Worm (Caenorhabditis elegans): ENCODE data around the gene rop-1.

ce11 chrV:10225610-10226009, 29.2 kb downstream of the rop-1 start, which contains the start of gene daf-36:
- TF ChIP-seq nhr-237 (tag; optimal IDR thresholded peaks at IDR 0.05), result no peak
- TF ChIP-seq unc-62 (GFP tag; optimal IDR thresholded peaks at IDR 0.05), result no peak
- TF ChIP-seq ceh-16 (tag; optimal IDR thresholded peaks at IDR 0.05), result no peak
- no peak for TF ChIP-seq C34F6.9 (tag; optimal IDR thresholded peaks at IDR 0.05)
- TF ChIP-seq lin-13 (GFP tag; optimal IDR thresholded peaks at IDR 0.05), result no peak
- no peak for TF ChIP-seq nhr-12 (tag; optimal IDR thresholded peaks at IDR 0.05)
- no peak for TF ChIP-seq nhr-21 (tag; optimal IDR thresholded peaks at IDR 0.05)
- TF ChIP-seq lsy-2 (tag; optimal IDR thresholded peaks at IDR 0.05), result no peak
- no peak for TF ChIP-seq ama-1 (optimal IDR thresholded peaks at IDR 0.05)
